Fruit fly (Drosophila melanogaster) whole organism, embryonic: Measurements from ENCODE around the gene CG13654.
A peak's percentile ranks its signal among the peaks of the same experiment; 100 is the strongest.

Source experiments
- CG1024 ChIP-seq: fragments of 200-800 bp; sonication (Bioruptor generic); IDR thresholded peaks from 2 replicates; pipeline ENCODE4 v1.3.6; 2022; ENCODE audit warnings: missing biosample characterization, missing genetic modification characterization
- CG10654 ChIP-seq: fragments of 200-800 bp; sonication (Bioruptor generic); optimal IDR thresholded peaks from 2 replicates; lab custom pipeline; 2016; ENCODE audit warnings: missing biosample characterization, missing genetic modification characterization
- CG11504 ChIP-seq: fragments of 200-800 bp; sonication (Bioruptor generic); optimal IDR thresholded peaks from 3 replicates; lab custom pipeline; 2019; ENCODE audit warnings: missing biosample characterization, mild to moderate bottlenecking, missing genetic modification characterization, moderate library complexity
- CG12155 ChIP-seq: fragments of 200-800 bp; sonication (Bioruptor generic); optimal IDR thresholded peaks from 3 replicates; lab custom pipeline; 2016; ENCODE audit warnings: missing biosample characterization, missing genetic modification characterization
- CG12659 ChIP-seq: fragments of 200-800 bp; sonication (Bioruptor generic); optimal IDR thresholded peaks from 3 replicates; lab custom pipeline; 2017; ENCODE audit warnings: mild to moderate bottlenecking, missing biosample characterization, missing genetic modification reagents, missing genetic modification characterization
- CG13287 ChIP-seq: fragments of 200-800 bp; sonication (Bioruptor generic); IDR thresholded peaks from 2 replicates; pipeline ENCODE4 v1.3.6; 2022; ENCODE audit warnings: missing biosample characterization, missing genetic modification characterization; ENCODE audit not compliant: partially characterized antibody
- CG14050 ChIP-seq: fragments of 200-800 bp; sonication (Bioruptor generic); IDR thresholded peaks from 3 replicates; pipeline ENCODE4 v1.3.6; 2022; ENCODE audit warnings: missing biosample characterization, missing genetic modification characterization
- CG1603 ChIP-seq: fragments of 200-800 bp; sonication (Bioruptor generic); optimal IDR thresholded peaks from 2 replicates; lab custom pipeline; 2019; ENCODE audit warnings: missing biosample characterization, mild to moderate bottlenecking, missing genetic modification characterization, moderate library complexity
- CG17328 ChIP-seq: fragments of 200-800 bp; sonication (Bioruptor generic); IDR thresholded peaks from 2 replicates; pipeline ENCODE4 v1.3.6; 2022; ENCODE audit warnings: missing biosample characterization, missing genetic modification characterization
- CG2116 ChIP-seq: fragments of 200-800 bp; sonication (Bioruptor generic); optimal IDR thresholded peaks from 3 replicates; lab custom pipeline; 2018; ENCODE audit warnings: missing biosample characterization, mild to moderate bottlenecking, missing genetic modification characterization
- CG2889 ChIP-seq: fragments of 200-800 bp; sonication (Bioruptor generic); IDR thresholded peaks from 3 replicates; pipeline ENCODE4 v1.3.6; 2022; ENCODE audit warnings: missing biosample characterization, missing genetic modification characterization
- CG32772 ChIP-seq: fragments of 200-800 bp; sonication (Bioruptor generic); IDR thresholded peaks from 2 replicates; pipeline ENCODE4 v1.3.6; 2022; ENCODE audit warnings: missing biosample characterization, missing genetic modification characterization
- CG34224 ChIP-seq: fragments of 200-800 bp; sonication (Bioruptor generic); IDR thresholded peaks from 3 replicates; pipeline ENCODE4 v1.3.6; 2022; ENCODE audit warnings: missing biosample characterization, missing genetic modification characterization; ENCODE audit not compliant: partially characterized antibody
- CG34422 ChIP-seq: fragments of 200-800 bp; sonication (Bioruptor generic); IDR thresholded peaks from 3 replicates; pipeline ENCODE4 v1.3.6; 2022; ENCODE audit warnings: missing biosample characterization, missing genetic modification characterization
- CG4617 ChIP-seq: fragments of 200-800 bp; sonication (Bioruptor generic); optimal IDR thresholded peaks from 3 replicates; lab custom pipeline; 2016; ENCODE audit warnings: missing biosample characterization, missing genetic modification characterization, borderline replicate concordance
- CG5180 ChIP-seq: fragments of 200-800 bp; sonication (Bioruptor generic); optimal IDR thresholded peaks from 3 replicates; lab custom pipeline; 2017; ENCODE audit warnings: missing biosample characterization, missing genetic modification characterization, mild to moderate bottlenecking, moderate library complexity, missing genetic modification reagents
- CG5245 ChIP-seq: fragments of 200-800 bp; sonication (Bioruptor generic); optimal IDR thresholded peaks from 3 replicates; lab custom pipeline; 2016; ENCODE audit warnings: missing biosample characterization, missing genetic modification characterization
- CG6765 ChIP-seq: fragments of 200-800 bp; sonication (Bioruptor generic); optimal IDR thresholded peaks from 3 replicates; lab custom pipeline; 2017; ENCODE audit warnings: missing biosample characterization, mild to moderate bottlenecking, missing genetic modification characterization
- CG9817 ChIP-seq: fragments of 200-800 bp; sonication (Bioruptor generic); optimal IDR thresholded peaks from 2 replicates; lab custom pipeline; 2018; ENCODE audit warnings: missing biosample characterization, mild to moderate bottlenecking, missing genetic modification characterization, moderate library complexity
- CoRest ChIP-seq: fragments of 200-800 bp; sonication (Bioruptor generic); optimal IDR thresholded peaks from 3 replicates; lab custom pipeline; 2018; ENCODE audit warnings: missing biosample characterization, mild to moderate bottlenecking, missing genetic modification characterization, moderate library complexity
- Dbx ChIP-seq: fragments of 200-800 bp; sonication (Bioruptor generic); IDR thresholded peaks from 3 replicates; pipeline ENCODE4 v1.3.6; 2022; ENCODE audit warnings: missing biosample characterization, missing genetic modification characterization
- Doc3 ChIP-seq: fragments of 200-800 bp; sonication (Bioruptor generic); IDR thresholded peaks from 3 replicates; pipeline ENCODE4 v1.3.6; 2022; ENCODE audit warnings: missing biosample characterization, missing genetic modification characterization; ENCODE audit not compliant: partially characterized antibody
- Fer2 ChIP-seq: fragments of 200-800 bp; sonication (Bioruptor generic); optimal IDR thresholded peaks from 2 replicates; lab custom pipeline; 2018; ENCODE audit warnings: missing biosample characterization, mild to moderate bottlenecking, missing genetic modification characterization, moderate library complexity
- Hey ChIP-seq: fragments of 200-800 bp; sonication (Bioruptor generic); optimal IDR thresholded peaks from 3 replicates; lab custom pipeline; 2018; ENCODE audit warnings: missing biosample characterization, mild to moderate bottlenecking, missing genetic modification characterization
- HmgD ChIP-seq: fragments of 200-800 bp; sonication (Bioruptor generic); optimal IDR thresholded peaks from 3 replicates; lab custom pipeline; 2016; ENCODE audit warnings: missing biosample characterization, missing genetic modification characterization
- Hr3 ChIP-seq: fragments of 200-800 bp; sonication (Bioruptor generic); optimal IDR thresholded peaks from 3 replicates; lab custom pipeline; 2016; ENCODE audit warnings: missing biosample characterization, missing genetic modification characterization
- MTF-1 ChIP-seq: fragments of 200-800 bp; sonication (Bioruptor generic); optimal IDR thresholded peaks from 2 replicates; lab custom pipeline; 2018; ENCODE audit warnings: missing biosample characterization, mild to moderate bottlenecking, missing genetic modification characterization, borderline replicate concordance
- Max ChIP-seq: fragments of 200-800 bp; sonication (Bioruptor generic); optimal IDR thresholded peaks from 2 replicates; lab custom pipeline; 2016; ENCODE audit warnings: missing biosample characterization, mild to moderate bottlenecking, missing genetic modification characterization
- Med ChIP-seq: fragments of 200-800 bp; sonication (Bioruptor generic); peaks from one replicate; lab custom pipeline; 2016; ENCODE audit warnings: missing biosample characterization, missing genetic modification characterization, mild to moderate bottlenecking, inconsistent platforms, moderate library complexity
- Myb ChIP-seq: fragments of 200-800 bp; sonication (Bioruptor generic); optimal IDR thresholded peaks from 2 replicates; lab custom pipeline; 2016; ENCODE audit warnings: missing biosample characterization, missing genetic modification characterization
- amos ChIP-seq: fragments of 200-800 bp; sonication (Bioruptor generic); IDR thresholded peaks from 2 replicates; pipeline ENCODE4 v1.3.6; 2022; ENCODE audit warnings: missing biosample characterization, missing genetic modification characterization; ENCODE audit not compliant: partially characterized antibody
- ato ChIP-seq: fragments of 200-800 bp; sonication (Bioruptor generic); IDR thresholded peaks from 2 replicates; pipeline ENCODE4 v1.3.6; 2022; ENCODE audit warnings: missing biosample characterization, missing genetic modification characterization; ENCODE audit not compliant: partially characterized antibody
- disco-r ChIP-seq: fragments of 200-800 bp; sonication (Bioruptor generic); optimal IDR thresholded peaks from 2 replicates; lab custom pipeline; 2016; ENCODE audit warnings: missing biosample characterization, missing genetic modification characterization
- gfzf ChIP-seq: fragments of 200-800 bp; sonication (Bioruptor generic); optimal IDR thresholded peaks from 2 replicates; lab custom pipeline; 2016; ENCODE audit warnings: missing biosample characterization, mild to moderate bottlenecking, missing genetic modification characterization, moderate library complexity
- hbn ChIP-seq: fragments of 200-800 bp; sonication (Bioruptor generic); IDR thresholded peaks from 2 replicates; pipeline ENCODE4 v1.3.6; 2022; ENCODE audit warnings: missing biosample characterization, missing genetic modification characterization; ENCODE audit not compliant: partially characterized antibody
- inv ChIP-seq: fragments of 200-800 bp; sonication (Bioruptor generic); IDR thresholded peaks from 2 replicates; pipeline ENCODE4 v1.3.6; 2022; ENCODE audit warnings: missing biosample characterization, missing genetic modification characterization; ENCODE audit not compliant: partially characterized antibody
- jing ChIP-seq: fragments of 200-800 bp; sonication (Bioruptor generic); optimal IDR thresholded peaks from 2 replicates; lab custom pipeline; 2018; ENCODE audit warnings: missing biosample characterization, mild to moderate bottlenecking, missing genetic modification characterization
- ken ChIP-seq: fragments of 200-800 bp; sonication (Bioruptor generic); IDR thresholded peaks from 3 replicates; pipeline ENCODE4 v1.3.6; 2022; ENCODE audit warnings: missing biosample characterization, missing genetic modification characterization
- knrl ChIP-seq: fragments of 200-800 bp; sonication (Bioruptor generic); IDR thresholded peaks from 3 replicates; pipeline ENCODE4 v1.3.6; 2022; ENCODE audit warnings: missing biosample characterization, missing genetic modification characterization; ENCODE audit not compliant: partially characterized antibody
- mam ChIP-seq: fragments of 200-800 bp; sonication (Bioruptor generic); optimal IDR thresholded peaks from 3 replicates; lab custom pipeline; 2016; ENCODE audit warnings: missing biosample characterization, missing genetic modification characterization
- nerfin-2 ChIP-seq: fragments of 200-800 bp; sonication (Bioruptor generic); IDR thresholded peaks from 2 replicates; pipeline ENCODE4 v1.3.6; 2022; ENCODE audit warnings: missing biosample characterization, missing genetic modification characterization; ENCODE audit not compliant: partially characterized antibody
- nmo ChIP-seq: fragments of 200-800 bp; sonication (Bioruptor generic); optimal IDR thresholded peaks from 2 replicates; lab custom pipeline; 2018; ENCODE audit warnings: missing biosample characterization, mild to moderate bottlenecking, missing genetic modification characterization, moderate library complexity
- peb ChIP-seq: fragments of 200-800 bp; sonication (Bioruptor generic); IDR thresholded peaks from 2 replicates; pipeline ENCODE4 v1.3.6; 2022; ENCODE audit warnings: missing biosample characterization, missing genetic modification characterization
- stwl ChIP-seq: fragments of 200-800 bp; sonication (Bioruptor generic); optimal IDR thresholded peaks from 3 replicates; lab custom pipeline; 2018; ENCODE audit warnings: missing biosample characterization, mild to moderate bottlenecking, missing genetic modification characterization, moderate library complexity
- tna ChIP-seq: fragments of 200-800 bp; sonication (Bioruptor generic); IDR thresholded peaks from 2 replicates; pipeline ENCODE4 v1.3.6; 2022; ENCODE audit warnings: missing biosample characterization, missing genetic modification characterization; ENCODE audit not compliant: partially characterized antibody
- trem ChIP-seq: fragments of 200-800 bp; optimal IDR thresholded peaks from 3 replicates; lab custom pipeline; 2019; ENCODE audit warnings: missing biosample characterization, mild to moderate bottlenecking, missing genetic modification characterization, moderate library complexity
- wek ChIP-seq: fragments of 200-800 bp; sonication (Bioruptor generic); optimal IDR thresholded peaks from 3 replicates; lab custom pipeline; 2018; ENCODE audit warnings: missing biosample characterization, mild to moderate bottlenecking, missing genetic modification characterization, moderate library complexity
- zen2 ChIP-seq: fragments of 200-800 bp; sonication (Bioruptor generic); IDR thresholded peaks from 3 replicates; pipeline ENCODE4 v1.3.6; 2022; ENCODE audit warnings: missing biosample characterization, missing genetic modification characterization; ENCODE audit not compliant: partially characterized antibody

CG13654 gene

dm6 chr3R:25221203-25221807, 21.7 kb downstream of the CG13654 start, which contains the start of gene Alg9:
Alg9 (plus strand) TSS chr3R:25221589.
- TF ChIP-seq CG5245 (GFP tag; lab: Kevin White, UChicago) (no peak), CG12155 (GFP tag; lab: Kevin White, UChicago) (no peak), CG32772 (GFP tag; lab: Robert Waterston, UW) (no peak), CoRest (tag; lab: Kevin White, UChicago) (peak; percentile 47), ato (GFP tag; lab: Robert Waterston, UW) (peak; percentile 86), CG1603 (peak; percentile 81), hbn (GFP tag; lab: Robert Waterston, UW) (peak; percentile 86), MTF-1 (GFP tag; lab: Kevin White, UChicago) (no peak), inv (GFP tag; lab: Robert Waterston, UW) (peak; percentile 83), CG1024 (GFP tag; lab: Robert Waterston, UW) (peak; percentile 62; the same call in 1 of the 2 replicates), CG13287 (peak; percentile 94), zen2 (GFP tag; lab: Robert Waterston, UW) (peak; percentile 94), nerfin-2 (GFP tag; lab: Robert Waterston, UW) (peak; percentile 93), CG2116 (GFP tag; lab: Kevin White, UChicago) (peak; percentile 84), Fer2 (tag; lab: Kevin White, UChicago) (no peak), CG5180 (no peak), nmo (peak; percentile 23), trem (peak; percentile 58), knrl (GFP tag; lab: Robert Waterston, UW) (peak; percentile 89), CG34422 (GFP tag; lab: Robert Waterston, UW) (peak; percentile 76; the same call in 1 of the 3 replicates), CG14050 (GFP tag; lab: Robert Waterston, UW) (no peak), CG34224 (GFP tag; lab: Robert Waterston, UW) (peak; percentile 94), CG4617 (peak; percentile 41), Hr3 (GFP tag; lab: Kevin White, UChicago) (peak; percentile 64), Med (GFP tag; lab: Kevin White, UChicago) (peak; percentile 88), peb (no peak), disco-r (no peak), mam (GFP tag; lab: Kevin White, UChicago) (peak; percentile 26), ken (GFP tag; lab: Robert Waterston, UW) (0 out of 3 replicates have a peak, but pooled peaks have one; percentile 24), Dbx (no peak), CG6765 (GFP tag; lab: Kevin White, UChicago) (no peak), tna (GFP tag; lab: Robert Waterston, UW) (peak; percentile 95), CG10654 (GFP tag; lab: Kevin White, UChicago) (peak; percentile 3), CG9817 (tag; lab: Kevin White, UChicago) (no peak), amos (peak; percentile 89), gfzf (peak; percentile 42), Max (peak; percentile 24), CG17328 (GFP tag; lab: Robert Waterston, UW) (no peak), CG12659 (peak; percentile 31), CG11504 (tag; lab: Kevin White, UChicago) (no peak), Hey (tag; lab: Kevin White, UChicago) (no peak), Doc3 (GFP tag; lab: Robert Waterston, UW) (peak; percentile 83), Myb (GFP tag; lab: Kevin White, UChicago) (peak; percentile 98), wek (GFP tag; lab: Kevin White, UChicago) (peak; percentile 99), CG2889 (GFP tag; lab: Robert Waterston, UW) (no peak), jing (GFP tag; lab: Kevin White, UChicago) (no peak), HmgD (GFP tag; lab: Kevin White, UChicago) (peak; percentile 46), stwl (tag; lab: Kevin White, UChicago) (peak; percentile 93)
